Worm (Caenorhabditis elegans): Measurements from ENCODE around the gene C53D6.4.

C53D6.4 gene

ce11 chrIV:9021245-9021779, 572 bp upstream of the C53D6.4 start:
- peak; percentile 66 for TF ChIP-seq nhr-85 (tag)
- peak; percentile 24 for TF ChIP-seq rnt-1 (tag; optimal IDR thresholded peaks at IDR 0.05)
- TF ChIP-seq swsn-7 (tag; optimal IDR thresholded peaks at IDR 0.05) = peak; percentile 10
- no peak for TF ChIP-seq efl-3 (GFP tag; optimal IDR thresholded peaks at IDR 0.05)
- TF ChIP-seq fkh-8 (tag; optimal IDR thresholded peaks at IDR 0.05) = no peak
- peak in 2 of 3 experiments; percentile 16 to 49 for TF ChIP-seq dpl-1 (GFP tag; optimal IDR thresholded peaks at IDR 0.05)
- peak in 1 of 2 experiments; percentile 3 for TF ChIP-seq lin-35 (GFP tag; optimal IDR thresholded peaks at IDR 0.05)
- peak; percentile 40 to 51 for TF ChIP-seq efl-1 (optimal IDR thresholded peaks at IDR 0.05)
- peak; percentile 44 to 58 for TF ChIP-seq efl-1 (GFP tag; optimal IDR thresholded peaks at IDR 0.05 in 1 of 2)
- TF ChIP-seq xbp-1 (tag; optimal IDR thresholded peaks at IDR 0.05) = peak; percentile 3
- TF ChIP-seq F16B12.6 (tag; optimal IDR thresholded peaks at IDR 0.05) = peak; percentile 85
- TF ChIP-seq nhr-47 (tag; optimal IDR thresholded peaks at IDR 0.05) = no peak
- peak; percentile 61 for TF ChIP-seq mep-1 (tag; optimal IDR thresholded peaks at IDR 0.05)
- TF ChIP-seq mef-2 (tag; optimal IDR thresholded peaks at IDR 0.05) = no peak

ce11 chrIV:9016477-9016876, 4.3 kb downstream of the C53D6.4 start, which contains the start of gene acc-2:
acc-2 (plus strand) TSS chrIV:9016777.
- TF ChIP-seq zag-1 (tag; optimal IDR thresholded peaks at IDR 0.05) (no peak), lin-39 (tag; optimal IDR thresholded peaks at IDR 0.05) (no peak), ces-1 (GFP tag; optimal IDR thresholded peaks at IDR 0.05) (no peak), nhr-19 (GFP tag; conservative IDR thresholded peaks at IDR 0.05) (no peak), fkh-4 (tag; optimal IDR thresholded peaks at IDR 0.05; ENCODE audit: borderline replicate concordance) (no peak), tlp-1 (tag; optimal IDR thresholded peaks at IDR 0.05) (no peak), nhr-71 (tag; optimal IDR thresholded peaks at IDR 0.05) (no peak), lir-3 (tag; optimal IDR thresholded peaks at IDR 0.05; ENCODE audit: poor library complexity) (no peak), tbx-2 (tag; optimal IDR thresholded peaks at IDR 0.05) (no peak), hlh-4 (tag; optimal IDR thresholded peaks at IDR 0.05) (no peak), nhr-85 (tag) (no peak)

- TF ChIP-seq elt-2 (tag; optimal IDR thresholded peaks at IDR 0.05) (peak; percentile 43), nhr-28 (tag; optimal IDR thresholded peaks at IDR 0.05) (no peak), lin-14 (GFP tag; optimal IDR thresholded peaks at IDR 0.05) (peak; percentile 5), efl-1 (optimal IDR thresholded peaks at IDR 0.05) (no peak), efl-1 (GFP tag; optimal IDR thresholded peaks at IDR 0.05 in 1 of 2) (peak in 1 of 2 experiments; percentile 71)
Measured at ce11 chrIV:9010257-9010656, 10.5 kb downstream of the C53D6.4 start, which contains the start of gene C53D6.11. C53D6.11 (plus strand) TSS chrIV:9010584.

ce11 chrIV:9007947-9008346, 12.8 kb downstream of the C53D6.4 start:
- no peak for TF ChIP-seq tlp-1 (tag; optimal IDR thresholded peaks at IDR 0.05)
- TF ChIP-seq nhr-28 (tag; optimal IDR thresholded peaks at IDR 0.05) = no peak
- TF ChIP-seq efl-1 (optimal IDR thresholded peaks at IDR 0.05) = no peak
- no peak for TF ChIP-seq efl-1 (GFP tag; optimal IDR thresholded peaks at IDR 0.05 in 1 of 2)
- peak; percentile 12 for TF ChIP-seq nhr-71 (tag; optimal IDR thresholded peaks at IDR 0.05)
- TF ChIP-seq lin-14 (GFP tag; optimal IDR thresholded peaks at IDR 0.05) = peak; percentile 40
- no peak for TF ChIP-seq pag-3 (tag; optimal IDR thresholded peaks at IDR 0.05; ENCODE audit: borderline replicate concordance, insufficient read depth)
- no peak for TF ChIP-seq unc-62 (GFP tag; optimal IDR thresholded peaks at IDR 0.05)
- no peak for TF ChIP-seq nhr-47 (tag; optimal IDR thresholded peaks at IDR 0.05)
- TF ChIP-seq nhr-84 (tag; optimal IDR thresholded peaks at IDR 0.05) = no peak
- TF ChIP-seq rnt-1 (tag; optimal IDR thresholded peaks at IDR 0.05) = peak; percentile 25
- no peak for TF ChIP-seq ceh-90 (tag; optimal IDR thresholded peaks at IDR 0.05)

- TF ChIP-seq efl-1 (optimal IDR thresholded peaks at IDR 0.05) (no peak), efl-1 (GFP tag; optimal IDR thresholded peaks at IDR 0.05 in 1 of 2) (peak in 1 of 2 experiments; percentile 38), mep-1 (tag; optimal IDR thresholded peaks at IDR 0.05) (no peak), dsc-1 (tag; optimal IDR thresholded peaks at IDR 0.05) (no peak), lin-14 (GFP tag; optimal IDR thresholded peaks at IDR 0.05) (peak; percentile 10), C04F5.9 (tag; optimal IDR thresholded peaks at IDR 0.05) (no peak), ama-1 (optimal IDR thresholded peaks at IDR 0.05) (no peak)
Measured at ce11 chrIV:9005310-9005709, 15.4 kb downstream of the C53D6.4 start, which contains the start of gene unc-129. unc-129 (minus strand) TSS chrIV:9005410.
